Worm (Caenorhabditis elegans) whole organism, L4/young adult: Measurements from ENCODE around the gene hpo-40.

Source experiments
- W03F9.2 ChIP-seq: fragments of 150-350 bp; optimal IDR thresholded peaks from 2 replicates; lab custom pipeline; 2014; ENCODE audit warnings: missing biosample characterization, missing genetic modification characterization
- dao-5 ChIP-seq: sonication (generic microtip); optimal IDR thresholded peaks from 2 replicates; lab custom pipeline; 2016; ENCODE audit warnings: missing genotype, missing genetic modification characterization, moderate library complexity, missing compliant biosample characterization
- him-1 ChIP-seq: sonication (generic microtip); optimal IDR thresholded peaks from 2 replicates; lab custom pipeline; 2016; ENCODE audit warnings: missing genotype, missing genetic modification reagents, missing genetic modification characterization, missing compliant biosample characterization

Gene hpo-40

ce11 chrV:10227333-10227732 lies 14.6 kb downstream of the hpo-40 start, which contains the start of gene ttr-19:
Gene ttr-19, minus strand, starts transcription at chrV:10227433.
- no peak for TF ChIP-seq him-1
- TF ChIP-seq dao-5 = no peak
- no peak for TF ChIP-seq W03F9.2 (tag; lab: Kevin White, UChicago)

ce11 chrV:10228360-10228759 lies 15.6 kb downstream of the hpo-40 start, which contains the start of gene fipr-4:
Gene fipr-4, minus strand, starts transcription at chrV:10228460.
- no peak for TF ChIP-seq W03F9.2 (tag; lab: Kevin White, UChicago)
- no peak for TF ChIP-seq him-1
- TF ChIP-seq dao-5 = no peak

ce11 chrV:10229222-10229879 lies 16.6 kb downstream of the hpo-40 start, which contains the start of the genes pyt-1 and fipr-7:
Gene pyt-1, minus strand, starts transcription at chrV:10229322.
Gene fipr-7, plus strand, starts transcription at chrV:10229829.
- TF ChIP-seq dao-5 (no peak), him-1 (no peak), W03F9.2 (tag; lab: Kevin White, UChicago) (no peak)

ce11 chrV:10230932-10231331 lies 18.2 kb downstream of the hpo-40 start, which contains the start of gene fipr-6:
Gene fipr-6, plus strand, starts transcription at chrV:10231232.
- TF ChIP-seq dao-5 = no peak
- TF ChIP-seq W03F9.2 (tag; lab: Kevin White, UChicago) = no peak
- no peak for TF ChIP-seq him-1

ce11 chrV:10233330-10233729 lies 20.6 kb downstream of the hpo-40 start, which contains the start of gene str-182:
Gene str-182, minus strand, starts transcription at chrV:10233430.
- no peak for TF ChIP-seq dao-5
- no peak for TF ChIP-seq him-1
- no peak for TF ChIP-seq W03F9.2 (tag; lab: Kevin White, UChicago)

ce11 chrV:10237171-10237570 lies 24.4 kb downstream of the hpo-40 start:
- no peak for TF ChIP-seq him-1
- TF ChIP-seq dao-5 = no peak
- no peak for TF ChIP-seq W03F9.2 (tag; lab: Kevin White, UChicago)

ce11 chrV:10237959-10238444 lies 25.3 kb downstream of the hpo-40 start:
- TF ChIP-seq him-1 (no peak), W03F9.2 (tag; lab: Kevin White, UChicago) (no peak), dao-5 (no peak)

- no peak for TF ChIP-seq W03F9.2 (tag; lab: Kevin White, UChicago)
- TF ChIP-seq him-1 = no peak
- TF ChIP-seq dao-5 = no peak
These were observed 25.9 kb downstream of the hpo-40 start, which contains the start of gene fubl-1 for ce11 chrV:10238665-10239064. Gene fubl-1, minus strand, starts transcription at chrV:10238866.

ce11 chrV:10239861-10240260 lies 27.1 kb downstream of the hpo-40 start, which contains the start of gene fipr-8:
Gene fipr-8, minus strand, starts transcription at chrV:10239961.
- no peak for TF ChIP-seq W03F9.2 (tag; lab: Kevin White, UChicago)
- no peak for TF ChIP-seq him-1
- TF ChIP-seq dao-5 = no peak

- TF ChIP-seq him-1 (no peak), W03F9.2 (tag; lab: Kevin White, UChicago) (no peak), dao-5 (no peak)
These were observed 28.5 kb downstream of the hpo-40 start, which contains the start of the genes C12D8.21 and col-148 for ce11 chrV:10241121-10241803. Gene C12D8.21, minus strand, starts transcription at chrV:10241188. Gene col-148, plus strand, starts transcription at chrV:10241753.

ce11 chrV:10243105-10243504 lies 30.4 kb downstream of the hpo-40 start, which contains the start of gene C12D8.9:
Gene C12D8.9, minus strand, starts transcription at chrV:10243205.
- TF ChIP-seq him-1 = no peak
- TF ChIP-seq dao-5 = no peak
- TF ChIP-seq W03F9.2 (tag; lab: Kevin White, UChicago) = no peak

ce11 chrV:10244018-10244720 lies 31.4 kb downstream of the hpo-40 start:
- TF ChIP-seq dao-5 (no peak), him-1 (no peak), W03F9.2 (tag; lab: Kevin White, UChicago) (no peak)

ce11 chrV:10245615-10246014 lies 32.9 kb downstream of the hpo-40 start:
- TF ChIP-seq dao-5 (no peak), him-1 (no peak), W03F9.2 (tag; lab: Kevin White, UChicago) (no peak)

- no peak for TF ChIP-seq him-1
- TF ChIP-seq W03F9.2 (tag; lab: Kevin White, UChicago) = no peak
- no peak for TF ChIP-seq dao-5
These were observed 33.7 kb downstream of the hpo-40 start for ce11 chrV:10246443-10246885.
